In genomic region chrII:9188380-9188779, ce11 we compare ENCODE assay signal across 2 worm cellular contexts.
A peak's percentile ranks its signal among the peaks of the same experiment; 100 is the strongest.
TF ChIP-seq lines count a peak whose summit lies in the region.

Gene sym-2 (minus strand): TSS chrII:9188480.

TF ChIP-seq in whole organism, L1 larva, 84 proteins besides CTCF, POLR2A, EP300 and RAD21:
- no peak for TF ChIP-seq nhr-47 (tag; optimal IDR thresholded peaks at IDR 0.05; lab: Kevin White, UChicago)
- no peak for TF ChIP-seq nhr-237 (tag; optimal IDR thresholded peaks at IDR 0.05; lab: Kevin White, UChicago)
- TF ChIP-seq unc-62 (GFP tag; optimal IDR thresholded peaks at IDR 0.05; lab: Kevin White, UChicago), result no peak
- no peak for TF ChIP-seq pqm-1 (tag; optimal IDR thresholded peaks at IDR 0.05; lab: Kevin White, UChicago)
- TF ChIP-seq grh-1 (GFP tag; IDR thresholded peaks at IDR 0.05; lab: Robert Waterston, UW), result 0 out of 2 replicates have a peak, but pooled peaks have one; percentile 22
- peak; percentile 25 for TF ChIP-seq blmp-1 (tag; optimal IDR thresholded peaks at IDR 0.05; lab: Kevin White, UChicago)
- no peak for TF ChIP-seq alr-1 (tag; optimal IDR thresholded peaks at IDR 0.05; lab: Kevin White, UChicago; ENCODE audit: borderline replicate concordance)
- TF ChIP-seq tbx-2 (tag; optimal IDR thresholded peaks at IDR 0.05; lab: Kevin White, UChicago), result no peak
- TF ChIP-seq nhr-11 (tag; optimal IDR thresholded peaks at IDR 0.05; lab: Kevin White, UChicago), result no peak

TF ChIP-seq in whole organism, L3 larva, 47 proteins besides CTCF, POLR2A, EP300 and RAD21:
- TF ChIP-seq nhr-23 (tag; optimal IDR thresholded peaks at IDR 0.05; lab: Kevin White, UChicago) (peak; percentile 40), ceh-16 (tag; optimal IDR thresholded peaks at IDR 0.05; lab: Kevin White, UChicago) (no peak), zag-1 (tag; optimal IDR thresholded peaks at IDR 0.05; lab: Kevin White, UChicago) (no peak), nhr-25 (tag; optimal IDR thresholded peaks at IDR 0.05; lab: Kevin White, UChicago) (peak; percentile 23)
